Worm (Caenorhabditis elegans) whole organism, L4/young adult: ENCODE results near the gene T06F4.1.

Source experiments
- W03F9.2 ChIP-seq: fragments of 150-350 bp; optimal IDR thresholded peaks from 2 replicates; lab custom pipeline; 2014; ENCODE audit warnings: missing biosample characterization, missing genetic modification characterization
- dao-5 ChIP-seq: sonication (generic microtip); optimal IDR thresholded peaks from 2 replicates; lab custom pipeline; 2016; ENCODE audit warnings: missing genotype, missing genetic modification characterization, moderate library complexity, missing compliant biosample characterization
- him-1 ChIP-seq: sonication (generic microtip); optimal IDR thresholded peaks from 2 replicates; lab custom pipeline; 2016; ENCODE audit warnings: missing genotype, missing genetic modification reagents, missing genetic modification characterization, missing compliant biosample characterization

The T06F4.1 gene

ce11 chrX:4007724-4008123, 71.4 kb downstream of the T06F4.1 start:
- TF ChIP-seq dao-5 (tag; lab: Kevin White, UChicago) (no peak), him-1 (no peak)

DNA sequence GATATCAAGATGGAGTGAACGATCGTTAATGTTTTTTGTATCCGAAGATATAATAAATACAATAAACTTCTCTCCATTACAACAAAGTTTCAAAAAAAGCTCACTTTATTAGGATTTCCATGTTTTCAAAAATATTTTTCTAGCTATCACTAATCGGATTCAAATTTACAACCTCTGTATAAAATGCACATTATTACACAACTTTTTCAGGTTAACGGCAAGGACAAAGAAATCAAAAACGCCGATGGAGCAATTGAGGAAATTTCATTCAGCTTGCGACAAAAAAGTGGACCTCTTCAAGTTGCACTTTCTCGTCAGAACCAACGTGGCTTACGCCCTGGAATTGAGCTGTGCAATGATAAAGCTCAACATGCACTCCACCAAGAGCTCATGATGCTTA, 72.2 kb downstream of the T06F4.1 start:
- no peak for TF ChIP-seq W03F9.2 (tag; lab: Kevin White, UChicago)
- TF ChIP-seq him-1, result no peak
- no peak for TF ChIP-seq dao-5 (tag; lab: Kevin White, UChicago)
